Worm (Caenorhabditis elegans) whole organism, late embryonic: Measurements from ENCODE around the gene B0454.8.

Experiments used
- K02D7.2 ChIP-seq: sonication (generic microtip); optimal IDR thresholded peaks from 2 replicates; lab custom pipeline; 2017; ENCODE audit warnings: mild to moderate bottlenecking, missing genetic modification characterization, missing compliant biosample characterization
- ama-1 ChIP-seq: fragments of 150-350 bp; optimal IDR thresholded peaks from 2 replicates; lab custom pipeline; 2014
- dmd-4 ChIP-seq: sonication (generic microtip); optimal IDR thresholded peaks from 2 replicates; lab custom pipeline; 2016; ENCODE audit warnings: borderline replicate concordance, missing genetic modification characterization, missing compliant biosample characterization
- hlh-30 ChIP-seq: sonication (generic microtip); optimal IDR thresholded peaks from 2 replicates; lab custom pipeline; 2017; ENCODE audit warnings: antibody characterized with exemption, missing genetic modification characterization, missing compliant biosample characterization; ENCODE audit not compliant: insufficient read depth
- nfya-1 ChIP-seq: sonication (generic microtip); optimal IDR thresholded peaks from 2 replicates; lab custom pipeline; 2017; ENCODE audit warnings: missing genetic modification characterization, mild to moderate bottlenecking, missing compliant biosample characterization, antibody characterized with exemption, moderate library complexity
- npax-4 ChIP-seq: sonication (generic microtip); optimal IDR thresholded peaks from 2 replicates; lab custom pipeline; 2016; ENCODE audit warnings: missing genetic modification characterization, missing compliant biosample characterization
- pha-4 ChIP-seq: fragments of 150-350 bp; optimal IDR thresholded peaks from 2 replicates; lab custom pipeline; 2018; ENCODE audit warnings: missing biosample characterization, missing genetic modification reagents, missing genetic modification characterization
- pqm-1 ChIP-seq: sonication (generic microtip); optimal IDR thresholded peaks from 2 replicates; lab custom pipeline; 2016; ENCODE audit warnings: missing genetic modification characterization, missing compliant biosample characterization
- pros-1 ChIP-seq: fragments of 150-350 bp; optimal IDR thresholded peaks from 2 replicates; lab custom pipeline; 2014; ENCODE audit warnings: missing biosample characterization, missing genetic modification reagents, missing genetic modification characterization
- sox-4 ChIP-seq: sonication (generic microtip); optimal IDR thresholded peaks from 2 replicates; lab custom pipeline; 2017; ENCODE audit warnings: mild to moderate bottlenecking, missing genetic modification characterization, inconsistent platforms, missing compliant biosample characterization
- syd-9 ChIP-seq: sonication (generic microtip); optimal IDR thresholded peaks from 2 replicates; lab custom pipeline; 2016; ENCODE audit warnings: mild to moderate bottlenecking, missing genetic modification characterization, moderate library complexity, missing compliant biosample characterization

DNA sequence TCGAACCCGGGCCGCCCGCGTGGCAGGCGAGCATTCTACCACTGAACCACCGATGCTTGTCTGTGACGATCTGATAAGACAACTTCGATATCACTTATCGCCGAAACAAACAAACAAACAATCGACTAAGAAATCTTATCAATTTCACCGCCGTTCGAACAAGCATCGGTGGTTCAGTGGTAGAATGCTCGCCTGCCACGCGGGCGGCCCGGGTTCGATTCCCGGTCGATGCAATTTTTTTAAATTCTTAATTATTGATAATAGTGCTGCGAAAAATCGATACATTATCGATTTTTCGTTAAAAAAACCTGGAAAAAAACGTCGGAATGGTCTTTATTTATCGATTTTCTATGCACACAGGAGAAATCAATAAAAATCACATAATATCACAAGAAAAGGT lies 19.0 kb upstream of the B0454.8 start:
- TF ChIP-seq npax-4 (no peak), K02D7.2 (no peak), nfya-1 (tag; lab: Kevin White, UChicago) (no peak), pha-4 (tag; lab: Kevin White, UChicago) (no peak), syd-9 (tag; lab: Kevin White, UChicago) (no peak), hlh-30 (tag; lab: Kevin White, UChicago) (no peak), ama-1 (lab: Kevin White, UChicago) (no peak), pqm-1 (tag; lab: Kevin White, UChicago) (no peak), pros-1 (tag; lab: Kevin White, UChicago) (no peak), sox-4 (no peak), dmd-4 (tag; lab: Kevin White, UChicago) (no peak)
